Worm (Caenorhabditis elegans) whole organism, late embryonic: Measurements from ENCODE around the gene F09G8.5.

Experiments used
- F13H6.1 ChIP-seq: sonication (generic microtip); optimal IDR thresholded peaks from 2 replicates; lab custom pipeline; 2016; ENCODE audit warnings: missing genetic modification characterization, missing compliant biosample characterization
- ceh-18 ChIP-seq: sonication (generic microtip); optimal IDR thresholded peaks from 2 replicates; lab custom pipeline; 2016; ENCODE audit warnings: missing genetic modification characterization, missing compliant biosample characterization
- ceh-19 ChIP-seq: fragments of 200-800 bp; sonication (Bioruptor generic); optimal IDR thresholded peaks from 2 replicates; lab custom pipeline; 2018; ENCODE audit warnings: mild to moderate bottlenecking, missing genetic modification characterization, missing compliant biosample characterization
- ceh-24 ChIP-seq: sonication (generic microtip); optimal IDR thresholded peaks from 2 replicates; lab custom pipeline; 2016; ENCODE audit warnings: mild to moderate bottlenecking, missing genetic modification characterization, missing compliant biosample characterization
- ceh-30 ChIP-seq: fragments of 150-350 bp; optimal IDR thresholded peaks from 2 replicates; lab custom pipeline; 2014; ENCODE audit warnings: missing biosample characterization, missing genetic modification characterization
- ceh-34 ChIP-seq: sonication (generic microtip); optimal IDR thresholded peaks from 2 replicates; lab custom pipeline; 2016; ENCODE audit warnings: mild to moderate bottlenecking, missing genetic modification characterization, missing compliant biosample characterization
- ceh-6 ChIP-seq: fragments of 200-800 bp; sonication (Bioruptor generic); optimal IDR thresholded peaks from 2 replicates; lab custom pipeline; 2018; ENCODE audit warnings: mild to moderate bottlenecking, missing genetic modification characterization, missing compliant biosample characterization
- ceh-9 ChIP-seq: sonication (generic microtip); optimal IDR thresholded peaks from 2 replicates; lab custom pipeline; 2016; ENCODE audit warnings: mild to moderate bottlenecking, missing genetic modification characterization, inconsistent platforms, missing compliant biosample characterization
- che-1 ChIP-seq: sonication (generic microtip); optimal IDR thresholded peaks from 2 replicates; lab custom pipeline; 2016; ENCODE audit warnings: mild to moderate bottlenecking, missing genetic modification characterization, missing compliant biosample characterization
- dmd-4 ChIP-seq: sonication (generic microtip); optimal IDR thresholded peaks from 2 replicates; lab custom pipeline; 2016; ENCODE audit warnings: borderline replicate concordance, missing genetic modification characterization, missing compliant biosample characterization
- elt-2 ChIP-seq: sonication (generic microtip); optimal IDR thresholded peaks from 2 replicates; lab custom pipeline; 2016; ENCODE audit warnings: missing genetic modification reagents, missing genetic modification characterization, missing compliant biosample characterization
- elt-4 ChIP-seq: sonication (generic microtip); optimal IDR thresholded peaks from 2 replicates; lab custom pipeline; 2016; ENCODE audit warnings: missing genetic modification characterization, missing compliant biosample characterization
- fkh-10 ChIP-seq: fragments of 150-350 bp; optimal IDR thresholded peaks from 2 replicates; lab custom pipeline; 2014; ENCODE audit warnings: missing biosample characterization, missing genetic modification reagents, missing genetic modification characterization
- hlh-15 ChIP-seq: sonication (generic microtip); optimal IDR thresholded peaks from 2 replicates; lab custom pipeline; 2016; ENCODE audit warnings: missing genetic modification characterization, missing compliant biosample characterization
- hlh-30 ChIP-seq: sonication (generic microtip); optimal IDR thresholded peaks from 2 replicates; lab custom pipeline; 2017; ENCODE audit warnings: antibody characterized with exemption, missing genetic modification characterization, missing compliant biosample characterization; ENCODE audit not compliant: insufficient read depth
- hlh-8 ChIP-seq: sonication (generic microtip); optimal IDR thresholded peaks from 2 replicates; lab custom pipeline; 2016; ENCODE audit warnings: missing genotype, missing genetic modification characterization, missing compliant biosample characterization
- lin-11 ChIP-seq: fragments of 200-800 bp; sonication (Bioruptor generic); optimal IDR thresholded peaks from 2 replicates; lab custom pipeline; 2018; ENCODE audit warnings: mild to moderate bottlenecking, missing genetic modification characterization, missing compliant biosample characterization
- madf-2 ChIP-seq: sonication (generic microtip); optimal IDR thresholded peaks from 2 replicates; lab custom pipeline; 2017; ENCODE audit warnings: missing genetic modification characterization, missing compliant biosample characterization
- mec-3 ChIP-seq: sonication (generic microtip); optimal IDR thresholded peaks from 2 replicates; lab custom pipeline; 2016; ENCODE audit warnings: borderline replicate concordance, missing genetic modification characterization, missing compliant biosample characterization
- nfya-1 ChIP-seq: sonication (generic microtip); optimal IDR thresholded peaks from 2 replicates; lab custom pipeline; 2017; ENCODE audit warnings: missing genetic modification characterization, mild to moderate bottlenecking, missing compliant biosample characterization, antibody characterized with exemption, moderate library complexity
- npax-4 ChIP-seq: sonication (generic microtip); optimal IDR thresholded peaks from 2 replicates; lab custom pipeline; 2016; ENCODE audit warnings: missing genetic modification characterization, missing compliant biosample characterization
- pha-2 ChIP-seq: sonication (generic microtip); optimal IDR thresholded peaks from 2 replicates; lab custom pipeline; 2017; ENCODE audit warnings: mild to moderate bottlenecking, missing genetic modification characterization, missing compliant biosample characterization
- pqm-1 ChIP-seq: sonication (generic microtip); optimal IDR thresholded peaks from 2 replicates; lab custom pipeline; 2016; ENCODE audit warnings: missing genetic modification characterization, missing compliant biosample characterization
- rnt-1 ChIP-seq: sonication (generic microtip); optimal IDR thresholded peaks from 2 replicates; lab custom pipeline; 2016; ENCODE audit warnings: missing genetic modification characterization, missing compliant biosample characterization
- sdc-2 ChIP-seq: sonication (generic microtip); optimal IDR thresholded peaks from 2 replicates; lab custom pipeline; 2016; ENCODE audit warnings: missing genotype, missing genetic modification characterization, missing compliant biosample characterization
- tbx-2 ChIP-seq: sonication (generic microtip); optimal IDR thresholded peaks from 2 replicates; lab custom pipeline; 2016; ENCODE audit warnings: missing genetic modification characterization, missing compliant biosample characterization
- ttx-3 ChIP-seq: sonication (generic microtip); optimal IDR thresholded peaks from 2 replicates; lab custom pipeline; 2016; ENCODE audit warnings: missing genetic modification reagents, missing genetic modification characterization, missing compliant biosample characterization
- unc-42 ChIP-seq: sonication (generic microtip); optimal IDR thresholded peaks from 2 replicates; lab custom pipeline; 2016; ENCODE audit warnings: missing genotype, missing genetic modification characterization, missing compliant biosample characterization
- unc-55 ChIP-seq: sonication (generic microtip); optimal IDR thresholded peaks from 2 replicates; lab custom pipeline; 2017; ENCODE audit warnings: missing biosample characterization, missing genetic modification reagents, missing genetic modification characterization
- zip-5 ChIP-seq: sonication (generic microtip); optimal IDR thresholded peaks from 2 replicates; lab custom pipeline; 2016; ENCODE audit warnings: missing genetic modification characterization, missing compliant biosample characterization

F09G8.5 gene

DNA sequence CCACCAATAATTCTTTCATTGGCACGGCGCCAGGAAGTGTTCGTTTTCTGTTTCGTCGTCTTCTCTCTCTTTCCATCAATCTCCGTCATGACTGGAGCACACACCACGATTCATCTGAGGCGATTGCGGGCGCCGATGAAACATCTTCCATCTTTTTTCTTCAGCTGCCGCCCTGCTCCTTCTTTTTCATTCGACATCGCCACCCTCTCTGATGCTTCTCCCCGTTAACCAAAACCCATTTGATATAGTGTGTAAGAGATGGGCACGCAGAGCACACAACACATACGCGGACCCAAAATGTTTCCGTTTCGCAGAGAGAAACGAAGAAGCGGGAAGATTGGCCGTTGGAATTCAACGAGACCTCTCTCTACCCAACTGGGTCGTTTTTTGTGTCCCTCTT lies 32.7 kb downstream of the F09G8.5 start:
- TF ChIP-seq F13H6.1 (tag; lab: Kevin White, UChicago) (peak; percentile 17), rnt-1 (tag; lab: Kevin White, UChicago) (peak; percentile 34), mec-3 (tag; lab: Kevin White, UChicago) (no peak), ceh-19 (GFP tag; lab: Kevin White, UChicago) (peak; percentile 45), ceh-34 (tag; lab: Kevin White, UChicago) (no peak), ceh-18 (peak; percentile 62), nfya-1 (tag; lab: Kevin White, UChicago) (peak; percentile 44), unc-55 (GFP tag; lab: Kevin White, UChicago) (peak; percentile 46), unc-42 (peak; percentile 44)
- TF ChIP-seq, all 69 proteins: peak for 7

DNA sequence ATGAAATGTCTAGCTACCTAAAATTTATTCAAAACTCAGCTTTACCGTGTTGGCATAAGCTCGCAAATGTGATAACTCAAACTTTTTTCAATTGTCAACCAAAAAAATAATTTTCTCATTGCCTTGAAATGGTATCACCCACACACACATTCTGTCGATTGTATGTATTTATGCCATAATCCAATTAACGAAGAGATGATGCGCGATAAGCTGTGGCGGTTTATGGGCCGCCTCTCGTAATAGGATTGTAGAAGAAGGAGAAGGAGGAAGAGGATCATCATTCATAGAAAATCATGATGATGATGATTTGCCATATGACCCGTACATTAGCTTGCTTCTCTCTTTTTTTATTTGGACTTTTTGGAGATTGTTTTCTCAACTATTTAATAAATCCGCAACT lies 34.4 kb downstream of the F09G8.5 start:
- TF ChIP-seq ceh-34 (tag; lab: Kevin White, UChicago): no peak
- peak; percentile 85 for TF ChIP-seq unc-42
- TF ChIP-seq, all 69 proteins: peak for 1

DNA sequence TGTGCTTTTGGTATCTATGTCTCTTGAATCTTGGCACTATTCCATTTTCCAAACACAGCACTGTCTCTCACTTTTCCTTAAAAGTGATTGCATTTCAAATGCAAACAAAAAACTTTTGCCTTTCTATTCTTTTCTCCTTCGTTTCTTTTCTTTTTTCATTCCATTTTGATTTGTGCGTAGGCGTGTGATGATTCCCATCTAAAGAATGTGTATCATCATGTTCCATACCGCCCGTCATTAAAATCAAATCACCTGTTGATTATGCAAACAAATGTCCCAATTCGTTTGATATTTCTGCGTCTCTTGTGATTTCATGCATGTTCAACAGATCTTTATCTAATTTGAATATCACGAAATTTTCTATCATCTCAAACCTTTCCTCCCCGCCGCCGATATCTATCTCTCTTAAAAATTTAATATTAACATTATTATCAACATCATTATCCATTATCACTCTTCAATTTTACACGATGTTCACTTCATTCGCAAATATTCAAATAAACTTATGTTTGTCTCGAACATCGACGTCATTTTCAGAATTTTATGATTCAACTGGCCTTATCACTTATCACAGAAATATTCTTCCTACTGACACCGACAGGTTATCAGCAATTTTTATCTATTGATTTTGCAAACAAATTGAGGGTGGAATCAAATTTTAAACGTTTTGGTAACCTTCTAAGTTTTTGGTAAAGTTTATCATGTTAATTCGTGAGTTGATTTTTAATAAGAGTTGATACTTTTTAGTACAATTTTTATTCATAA lies 36.7 kb downstream of the F09G8.5 start:
- TF ChIP-seq hlh-30 (tag; lab: Kevin White, UChicago) (no peak), ceh-24 (tag; lab: Kevin White, UChicago) (no peak), ceh-9 (tag; lab: Kevin White, UChicago) (no peak), ttx-3 (tag; lab: Kevin White, UChicago) (no peak), elt-2 (tag; lab: Kevin White, UChicago) (peak; percentile 89)

DNA sequence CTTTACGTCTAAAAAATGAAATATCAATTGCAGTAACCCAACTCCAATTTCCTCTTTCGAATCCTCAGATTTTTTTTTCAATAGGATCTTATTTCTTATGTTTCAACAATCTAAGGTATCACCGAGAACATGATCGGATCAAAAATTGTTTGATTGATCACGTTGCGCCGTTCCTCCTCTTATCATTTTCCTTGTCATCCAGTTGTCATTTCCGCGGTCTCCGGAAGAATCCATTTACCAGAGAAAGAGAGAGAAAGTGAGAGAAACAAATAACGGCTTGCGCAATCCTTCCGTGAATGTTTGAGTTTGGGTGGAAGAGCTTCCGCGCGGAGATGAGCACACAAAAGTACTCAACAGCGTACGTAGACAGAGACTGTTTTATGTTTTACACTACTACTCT lies 38.5 kb downstream of the F09G8.5 start:
- no peak for TF ChIP-seq hlh-15
- TF ChIP-seq unc-55 (GFP tag; lab: Kevin White, UChicago): peak; percentile 56

DNA sequence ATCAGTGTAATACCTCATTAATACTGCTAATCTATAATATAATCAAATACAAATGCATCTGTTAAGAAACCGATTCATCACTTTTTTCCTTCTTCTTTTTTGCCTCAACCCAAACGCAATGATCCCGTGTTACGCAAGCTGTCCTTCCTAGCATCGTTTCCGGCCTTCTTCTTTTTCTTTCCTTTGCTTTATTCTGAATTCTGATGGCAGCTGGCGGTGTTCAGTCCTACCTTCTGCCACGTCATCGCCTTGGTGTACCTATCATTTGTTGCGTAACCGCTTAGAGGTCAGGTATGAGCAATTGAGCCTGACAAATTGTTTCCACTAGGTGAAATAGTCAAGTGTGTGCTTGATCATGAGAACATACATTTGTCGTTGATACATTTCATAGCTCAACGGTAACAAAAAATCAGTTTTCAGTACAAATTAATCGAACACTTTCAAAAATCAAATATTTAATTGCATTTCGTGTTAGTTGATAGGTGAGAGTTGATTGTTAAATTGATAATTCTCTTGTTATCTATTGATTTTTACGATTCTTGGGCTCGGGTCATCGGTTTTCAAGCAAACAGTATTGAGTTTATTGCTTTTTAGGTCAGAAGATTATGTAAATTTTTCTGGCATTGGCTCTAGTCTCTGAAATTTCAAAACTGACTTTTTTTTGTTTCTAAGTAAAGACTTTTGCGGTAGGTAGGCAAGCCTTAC lies 43.6 kb downstream of the F09G8.5 start:
- peak; percentile 30 for TF ChIP-seq elt-2 (tag; lab: Kevin White, UChicago)
- peak; percentile 37 for TF ChIP-seq tbx-2 (tag; lab: Kevin White, UChicago)
- no peak for TF ChIP-seq zip-5 (tag; lab: Kevin White, UChicago)
- TF ChIP-seq, all 69 proteins: peak for 2

DNA sequence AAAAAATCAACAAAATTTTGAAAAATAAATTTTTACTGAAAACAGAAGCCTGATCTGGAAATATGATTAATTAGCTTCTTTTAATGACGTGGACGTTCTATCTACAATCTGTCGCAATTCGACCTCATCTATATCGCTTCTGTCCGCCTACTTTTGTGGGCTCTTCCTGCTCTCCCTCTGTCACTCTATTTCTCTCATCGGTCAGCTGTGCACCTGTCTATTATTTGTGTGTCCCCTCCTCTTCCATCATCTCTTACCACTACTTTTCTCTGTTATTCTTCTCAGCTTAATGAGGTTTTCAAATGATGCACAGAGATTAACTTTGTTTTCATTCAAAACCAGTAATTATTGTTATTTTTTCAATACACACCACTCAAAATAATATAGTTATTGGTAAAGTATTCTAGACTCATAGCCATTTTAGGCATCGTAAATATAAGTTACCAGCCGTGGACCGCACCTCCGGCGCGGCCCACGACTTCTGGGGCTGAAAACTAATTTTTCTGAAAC lies 44.4 kb downstream of the F09G8.5 start:
- TF ChIP-seq elt-2 (tag; lab: Kevin White, UChicago) (no peak), unc-42 (peak; percentile 29)

DNA sequence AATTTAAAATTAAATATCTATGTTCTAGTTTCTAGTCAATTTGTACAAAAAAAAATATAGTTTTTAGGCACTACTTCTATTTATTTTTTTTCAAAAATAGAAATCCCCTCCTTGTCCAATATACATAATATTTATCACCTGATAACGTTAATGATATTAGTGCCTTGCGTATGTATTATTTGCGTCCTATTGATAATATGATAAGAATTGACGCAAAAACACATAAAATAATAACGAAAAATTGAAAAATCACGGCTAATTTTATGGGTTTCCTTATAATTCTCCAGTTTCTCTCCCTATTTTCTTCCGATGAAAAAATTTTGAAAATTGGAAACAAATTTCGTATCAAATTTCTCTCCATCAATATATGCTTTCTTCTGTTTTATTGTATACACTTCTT lies 45.0 kb downstream of the F09G8.5 start:
- TF ChIP-seq pqm-1 (tag; lab: Kevin White, UChicago) (no peak), elt-2 (tag; lab: Kevin White, UChicago) (peak; percentile 82)

DNA sequence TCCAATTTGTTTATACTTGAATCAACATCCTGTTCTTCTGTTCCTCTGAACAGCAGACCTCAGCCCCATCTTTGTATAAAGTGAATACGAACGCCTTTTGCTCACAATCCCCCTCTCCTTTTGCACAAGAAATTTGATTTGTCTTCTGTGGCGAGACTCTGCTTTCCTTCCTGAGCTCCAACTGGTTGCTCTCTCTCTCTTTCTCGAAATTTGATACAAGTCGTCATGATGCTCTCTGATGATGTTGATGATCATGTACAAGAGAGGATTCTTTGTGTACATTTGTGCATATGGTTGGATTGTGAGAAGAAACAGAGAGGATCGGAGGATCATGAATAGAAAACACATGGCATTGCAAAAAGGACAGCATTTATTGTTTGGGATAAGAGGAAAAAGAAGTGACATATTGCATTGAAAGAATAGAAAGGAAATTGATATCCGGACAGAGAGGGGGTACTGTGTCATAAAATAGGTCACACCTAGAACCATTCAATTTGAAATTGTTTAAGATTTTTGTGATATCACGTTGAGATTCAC lies 46.2 kb downstream of the F09G8.5 start:
- TF ChIP-seq ceh-34 (tag; lab: Kevin White, UChicago) (peak; percentile 82), hlh-8 (tag; lab: Kevin White, UChicago) (peak; percentile 3), ttx-3 (tag; lab: Kevin White, UChicago) (no peak), ceh-30 (tag; lab: Kevin White, UChicago) (no peak), unc-42 (peak; percentile 22)

DNA sequence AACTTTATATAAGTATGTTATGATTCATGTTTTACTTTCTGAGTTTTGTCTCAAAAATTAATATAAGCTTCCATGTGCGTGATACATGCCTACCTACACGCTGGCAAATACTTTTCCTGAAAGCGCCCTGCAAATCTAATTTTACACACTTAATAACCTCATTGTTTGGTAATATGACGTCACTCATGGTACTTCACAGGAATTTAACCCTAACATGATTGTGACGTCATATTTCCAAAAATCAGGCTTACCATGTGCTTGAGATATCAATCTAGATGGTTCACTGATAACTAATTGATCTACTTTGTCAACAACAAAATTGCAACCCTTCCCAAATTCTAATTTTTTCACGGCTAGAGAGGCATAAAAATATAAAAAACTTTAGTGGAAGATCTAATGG lies 48.7 kb downstream of the F09G8.5 start:
- TF ChIP-seq ceh-30 (tag; lab: Kevin White, UChicago): no peak
- TF ChIP-seq fkh-10 (GFP tag; lab: Kevin White, UChicago): no peak
- TF ChIP-seq lin-11 (tag; lab: Kevin White, UChicago): no peak
- no peak for TF ChIP-seq ceh-6 (GFP tag; lab: Kevin White, UChicago)
- TF ChIP-seq madf-2: no peak
- no peak for TF ChIP-seq che-1
- TF ChIP-seq dmd-4 (tag; lab: Kevin White, UChicago): no peak
- TF ChIP-seq ceh-19 (GFP tag; lab: Kevin White, UChicago): no peak
- TF ChIP-seq sdc-2 (tag; lab: Kevin White, UChicago): no peak
- TF ChIP-seq npax-4: no peak
- no peak for TF ChIP-seq pha-2 (tag; lab: Kevin White, UChicago)
- TF ChIP-seq ceh-9 (tag; lab: Kevin White, UChicago): no peak
- TF ChIP-seq F13H6.1 (tag; lab: Kevin White, UChicago): no peak
- no peak for TF ChIP-seq elt-4 (tag; lab: Kevin White, UChicago)
- TF ChIP-seq, all 69 proteins: peak for 0
